Fruit fly (Drosophila melanogaster): ENCODE measurements around the gene CG31673.
A peak's percentile ranks its signal among the peaks of the same experiment; 100 is the strongest.

Gene CG31673

DNA sequence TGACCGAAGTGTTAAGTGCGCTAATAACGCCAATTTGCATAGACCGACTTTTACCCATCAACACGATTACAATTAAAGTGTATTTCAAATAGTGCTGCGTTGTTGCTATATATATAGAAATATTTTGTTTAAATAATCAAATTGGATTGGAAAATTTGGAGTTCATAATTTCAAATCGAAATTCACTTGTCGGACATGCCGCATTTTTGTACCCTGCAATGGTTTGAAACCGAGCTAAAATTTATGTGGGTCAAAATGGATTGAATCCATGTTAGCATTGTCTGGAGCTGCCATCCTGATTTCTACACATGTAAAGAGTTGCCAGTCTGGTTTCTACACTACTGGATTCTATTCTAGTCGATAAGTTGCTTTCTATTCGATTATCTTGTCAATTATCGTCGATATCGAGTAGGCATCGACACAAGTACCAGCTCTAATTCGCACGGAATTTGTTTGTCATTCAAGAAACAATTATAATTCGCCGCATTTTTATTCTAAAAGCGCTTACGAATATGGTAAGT, 42.1 kb upstream of the CG31673 start, which contains the start of gene Pomp (continued):
- TF ChIP-seq CG11294 (GFP tag; IDR thresholded peaks at IDR 0.05) (peak; percentile 51; the same call in 1 of the 2 replicates), acj6 (GFP tag; optimal IDR thresholded peaks at IDR 0.05) (peak; percentile 77), CG16779 (tag; optimal IDR thresholded peaks at IDR 0.05) (no peak), net (GFP tag; optimal IDR thresholded peaks at IDR 0.05) (peak; percentile 75), Eip93F (GFP tag; optimal IDR thresholded peaks at IDR 0.05) (peak; percentile 53), CG3032 (tag; optimal IDR thresholded peaks at IDR 0.05) (peak; percentile 68), fd59A (GFP tag; optimal IDR thresholded peaks at IDR 0.05) (peak; percentile 3), Lpt (GFP tag; optimal IDR thresholded peaks at IDR 0.05) (peak; percentile 59), Eip78C (GFP tag) (peak; percentile 93), Hr39 (GFP tag; optimal IDR thresholded peaks at IDR 0.05) (peak; percentile 64), topi (GFP tag; optimal IDR thresholded peaks at IDR 0.05) (peak; percentile 74), Gug (GFP tag; IDR thresholded peaks at IDR 0.05) (peak; percentile 28; the same call in 1 of the 2 replicates), cyc (GFP tag; optimal IDR thresholded peaks at IDR 0.05) (peak; percentile 71), CG6854 (GFP tag; optimal IDR thresholded peaks at IDR 0.05) (no peak), Sox102F (GFP tag; optimal IDR thresholded peaks at IDR 0.05) (peak; percentile 76), CG1621 (tag; optimal IDR thresholded peaks at IDR 0.05) (peak; percentile 16), CG31627 (GFP tag; optimal IDR thresholded peaks at IDR 0.05) (peak; percentile 70)

DNA sequence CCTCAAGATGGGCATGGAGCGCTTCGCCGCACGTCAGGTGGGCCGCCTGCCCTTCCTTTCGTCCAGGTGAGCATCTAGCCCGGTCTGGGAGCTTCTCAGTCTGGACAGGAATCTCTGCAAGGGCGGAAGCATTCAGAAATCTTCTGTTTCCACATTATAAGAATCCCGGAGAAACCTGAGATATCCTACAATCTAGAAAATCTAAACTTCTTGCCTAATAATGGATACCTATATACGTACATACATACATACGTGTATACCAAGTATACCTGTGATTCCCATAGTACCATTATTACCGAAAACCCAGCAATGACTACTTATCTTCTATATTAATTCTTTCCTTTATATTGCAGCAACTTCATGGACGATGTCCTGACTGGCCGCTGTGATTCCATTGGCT, 41.4 kb upstream of the CG31673 start:
- TF ChIP-seq net (GFP tag; optimal IDR thresholded peaks at IDR 0.05) (no peak), ss (GFP tag; optimal IDR thresholded peaks at IDR 0.05) (no peak), Smox (GFP tag; optimal IDR thresholded peaks at IDR 0.05) (no peak), CG6808 (GFP tag; optimal IDR thresholded peaks at IDR 0.05) (no peak), Sox14 (GFP tag; optimal IDR thresholded peaks at IDR 0.05) (no peak), CG6276 (GFP tag; optimal IDR thresholded peaks at IDR 0.05) (no peak), Ets96B (tag; optimal IDR thresholded peaks at IDR 0.05) (no peak), OdsH (GFP tag; optimal IDR thresholded peaks at IDR 0.05) (no peak), CG10631 (GFP tag; optimal IDR thresholded peaks at IDR 0.05) (no peak), CG6792 (GFP tag; optimal IDR thresholded peaks at IDR 0.05) (no peak), CG6854 (GFP tag; optimal IDR thresholded peaks at IDR 0.05) (no peak), Met (GFP tag; optimal IDR thresholded peaks at IDR 0.05) (no peak), CG31627 (GFP tag; optimal IDR thresholded peaks at IDR 0.05) (no peak)

DNA sequence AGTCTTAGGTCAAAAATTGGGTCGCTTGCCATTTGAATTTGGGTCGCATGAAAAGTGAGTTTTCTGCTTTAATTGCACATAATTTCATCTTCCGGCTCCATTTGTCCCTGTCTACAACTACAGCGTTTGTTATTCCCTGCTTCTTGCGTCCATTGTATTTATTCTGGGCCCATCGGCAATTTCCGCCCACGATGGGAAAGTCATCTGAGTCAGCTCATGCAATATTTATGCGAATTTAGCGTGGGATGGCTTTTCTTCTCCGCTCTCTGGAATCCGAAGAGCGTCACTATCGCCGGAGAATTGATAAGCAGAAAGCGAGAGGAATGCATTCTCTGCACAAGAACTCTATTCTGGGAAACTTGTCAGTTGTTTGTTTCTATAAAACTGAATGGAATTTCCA, 36.9 kb upstream of the CG31673 start:
- TF ChIP-seq CG15336 (GFP tag; IDR thresholded peaks at IDR 0.05) (0 out of 2 replicates have a peak, but pooled peaks have one; percentile 21), Ets21C (GFP tag; optimal IDR thresholded peaks at IDR 0.05) (no peak)

DNA sequence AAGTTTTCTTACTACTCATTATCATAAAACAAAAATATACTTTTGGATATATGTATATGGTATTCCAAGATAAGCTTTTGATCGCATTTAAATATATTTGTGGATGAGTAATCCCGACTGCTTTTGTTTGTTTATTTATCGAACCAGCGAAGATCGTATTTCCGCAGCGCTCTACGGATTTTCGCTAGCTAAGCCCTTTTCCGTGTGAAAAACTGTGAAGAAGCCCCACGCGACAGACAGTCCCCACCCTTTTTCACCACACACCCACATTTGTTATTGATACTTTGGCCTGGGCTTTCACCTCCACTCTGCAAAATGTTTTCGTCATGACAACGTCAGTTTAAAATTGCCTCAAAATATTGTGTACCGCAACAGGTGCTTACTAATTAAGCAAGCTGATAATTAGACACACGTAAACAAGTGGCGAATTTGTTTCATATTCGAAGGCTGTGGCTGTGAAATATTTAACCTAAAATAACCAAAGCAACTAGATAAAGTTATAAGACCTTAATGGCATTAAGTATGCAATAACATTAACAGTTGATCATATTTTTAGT, 36.3 kb upstream of the CG31673 start:
- no peak for TF ChIP-seq svp (GFP tag)
- TF ChIP-seq CG8119 (GFP tag; IDR thresholded peaks at IDR 0.05): no peak
- peak; percentile 14 for TF ChIP-seq CG32006 (GFP tag; optimal IDR thresholded peaks at IDR 0.05)
- no peak for TF ChIP-seq CG6854 (GFP tag; optimal IDR thresholded peaks at IDR 0.05)
- no peak for TF ChIP-seq net (GFP tag; optimal IDR thresholded peaks at IDR 0.05)
- no peak for TF ChIP-seq CG8319 (GFP tag; optimal IDR thresholded peaks at IDR 0.05)
- peak; percentile 39 for TF ChIP-seq Eip78C (GFP tag)
- TF ChIP-seq spab (GFP tag; optimal IDR thresholded peaks at IDR 0.05): no peak
- no peak for TF ChIP-seq salr (GFP tag; optimal IDR thresholded peaks at IDR 0.05)
- TF ChIP-seq Sox14 (GFP tag; optimal IDR thresholded peaks at IDR 0.05): no peak
- TF ChIP-seq CG10631 (GFP tag; optimal IDR thresholded peaks at IDR 0.05): no peak
- TF ChIP-seq CG9139 (GFP tag; optimal IDR thresholded peaks at IDR 0.05): no peak
- TF ChIP-seq CG34406 (GFP tag; optimal IDR thresholded peaks at IDR 0.05): no peak
- no peak for TF ChIP-seq cyc (GFP tag; optimal IDR thresholded peaks at IDR 0.05)
